Fruit fly (Drosophila melanogaster): ENCODE measurements around the gene tadr.
A peak's percentile ranks its signal among the peaks of the same experiment; 100 is the strongest.

dm6 chr2L:21053623-21054022 lies 21.6 kb upstream of the tadr start:
- no peak for TF ChIP-seq CG5204 (GFP tag; optimal IDR thresholded peaks at IDR 0.05)
- no peak for TF ChIP-seq cic (GFP tag; optimal IDR thresholded peaks at IDR 0.05)
- TF ChIP-seq CG7101 (tag; optimal IDR thresholded peaks at IDR 0.05) = no peak
- TF ChIP-seq bab1 (GFP tag; optimal IDR thresholded peaks at IDR 0.05) = no peak
- no peak for TF ChIP-seq Hr96 (GFP tag; optimal IDR thresholded peaks at IDR 0.05)
- TF ChIP-seq toe (GFP tag; optimal IDR thresholded peaks at IDR 0.05) = no peak
- no peak for TF ChIP-seq cnc (optimal IDR thresholded peaks at IDR 0.05)
- TF ChIP-seq tj (GFP tag; optimal IDR thresholded peaks at IDR 0.05) = no peak
- TF ChIP-seq kay (GFP tag; ENCODE audit: borderline replicate concordance) = peak; percentile 62
- TF ChIP-seq CG11617 (GFP tag; optimal IDR thresholded peaks at IDR 0.05) = no peak
- TF ChIP-seq CG33017 (tag; optimal IDR thresholded peaks at IDR 0.05) = no peak

Data from whole organism, adult.